Worm (Caenorhabditis elegans) whole organism, L4/young adult: ENCODE results near the gene flp-23.

ENCODE experiments used
- W03F9.2 ChIP-seq: fragments of 150-350 bp; optimal IDR thresholded peaks from 2 replicates; lab custom pipeline; 2014; ENCODE audit warnings: missing biosample characterization, missing genetic modification characterization
- dao-5 ChIP-seq: sonication (generic microtip); optimal IDR thresholded peaks from 2 replicates; lab custom pipeline; 2016; ENCODE audit warnings: missing genotype, missing genetic modification characterization, moderate library complexity, missing compliant biosample characterization
- him-1 ChIP-seq: sonication (generic microtip); optimal IDR thresholded peaks from 2 replicates; lab custom pipeline; 2016; ENCODE audit warnings: missing genotype, missing genetic modification reagents, missing genetic modification characterization, missing compliant biosample characterization

- TF ChIP-seq dao-5 (no peak), him-1 (tag; lab: Kevin White, UChicago) (no peak), W03F9.2 (tag; lab: Kevin White, UChicago) (no peak)
Observed at ce11 chrIII:8621982-8622381, 28.6 kb upstream of the flp-23 start.
